Worm (Caenorhabditis elegans): Measurements from ENCODE around the gene ttr-48.

Gene ttr-48

ce11 chrX:3819697-3820096 lies 22.6 kb downstream of the ttr-48 start:
- no peak for TF ChIP-seq lim-6 (tag; optimal IDR thresholded peaks at IDR 0.05)
- TF ChIP-seq dmd-4 (tag; optimal IDR thresholded peaks at IDR 0.05; ENCODE audit: borderline replicate concordance) = no peak
- TF ChIP-seq madf-2 (tag; optimal IDR thresholded peaks at IDR 0.05) = no peak
- no peak for TF ChIP-seq pha-4 (tag; optimal IDR thresholded peaks at IDR 0.05)
- no peak for TF ChIP-seq hlh-6 (tag; optimal IDR thresholded peaks at IDR 0.05)
- TF ChIP-seq tbx-7 (tag; optimal IDR thresholded peaks at IDR 0.05) = no peak
- no peak for TF ChIP-seq ceh-2 (tag; optimal IDR thresholded peaks at IDR 0.05)
- no peak for TF ChIP-seq unc-3 (GFP tag; conservative IDR thresholded peaks at IDR 0.05)
- no peak for TF ChIP-seq unc-3 (tag; optimal IDR thresholded peaks at IDR 0.05)
- TF ChIP-seq eyg-1 (tag; optimal IDR thresholded peaks at IDR 0.05) = no peak
- TF ChIP-seq hlh-15 (tag; optimal IDR thresholded peaks at IDR 0.05) = no peak
- no peak for TF ChIP-seq ceh-22 (tag; optimal IDR thresholded peaks at IDR 0.05)
- TF ChIP-seq tbx-2 (tag; optimal IDR thresholded peaks at IDR 0.05) = no peak

ce11 chrX:3818856-3819524 lies 23.3 kb downstream of the ttr-48 start:
- TF ChIP-seq ceh-9 (tag; optimal IDR thresholded peaks at IDR 0.05) = no peak

ce11 chrX:3814827-3815226 lies 27.4 kb downstream of the ttr-48 start:
- no peak for TF ChIP-seq sox-2 (GFP tag; IDR thresholded peaks at IDR 0.05)
- no peak for TF ChIP-seq pha-4 (tag; optimal IDR thresholded peaks at IDR 0.05)
- TF ChIP-seq madf-2 (tag; optimal IDR thresholded peaks at IDR 0.05) = no peak
- TF ChIP-seq F13H6.1 (tag; optimal IDR thresholded peaks at IDR 0.05) = no peak
- no peak for TF ChIP-seq pqm-1 (tag; optimal IDR thresholded peaks at IDR 0.05)
- TF ChIP-seq gmeb-2 (tag; optimal IDR thresholded peaks at IDR 0.05) = no peak
- no peak for TF ChIP-seq odd-2 (tag; optimal IDR thresholded peaks at IDR 0.05)
- TF ChIP-seq npax-4 (tag; optimal IDR thresholded peaks at IDR 0.05) = no peak
- TF ChIP-seq ceh-45 (GFP tag; IDR thresholded peaks at IDR 0.05) = no peak
- TF ChIP-seq ceh-48 (tag; optimal IDR thresholded peaks at IDR 0.05) = no peak
- no peak for TF ChIP-seq hlh-13 (GFP tag; optimal IDR thresholded peaks at IDR 0.05)
- TF ChIP-seq eyg-1 (tag; optimal IDR thresholded peaks at IDR 0.05) = no peak

- TF ChIP-seq ceh-30 (tag; optimal IDR thresholded peaks at IDR 0.05) = no peak
- no peak for TF ChIP-seq zip-5 (tag; optimal IDR thresholded peaks at IDR 0.05)
- no peak for TF ChIP-seq lin-11 (tag; optimal IDR thresholded peaks at IDR 0.05)
- TF ChIP-seq lim-6 (tag; optimal IDR thresholded peaks at IDR 0.05) = no peak
Measured at ce11 chrX:3807166-3807565, 35.1 kb downstream of the ttr-48 start, which contains the start of gene F35A5.1. F35A5.1 (plus strand) TSS chrX:3807466.

ce11 chrX:3804837-3805236 lies 37.4 kb downstream of the ttr-48 start, which contains the start of gene F35A5.2:
F35A5.2 (plus strand) TSS chrX:3805137.
- TF ChIP-seq T23F11.4 (GFP tag; optimal IDR thresholded peaks at IDR 0.05) = no peak
- TF ChIP-seq C08G9.2 (tag; optimal IDR thresholded peaks at IDR 0.05) = no peak
- no peak for TF ChIP-seq pha-2 (tag; optimal IDR thresholded peaks at IDR 0.05)
- no peak for TF ChIP-seq eyg-1 (tag; optimal IDR thresholded peaks at IDR 0.05)
- TF ChIP-seq pha-4 (tag; optimal IDR thresholded peaks at IDR 0.05) = no peak
- TF ChIP-seq ceh-9 (tag; optimal IDR thresholded peaks at IDR 0.05) = no peak
- no peak for TF ChIP-seq fax-1 (tag; optimal IDR thresholded peaks at IDR 0.05)
- no peak for TF ChIP-seq fkh-10 (GFP tag; optimal IDR thresholded peaks at IDR 0.05)
- TF ChIP-seq rnt-1 (tag; optimal IDR thresholded peaks at IDR 0.05) = no peak
- no peak for TF ChIP-seq unc-86 (tag; optimal IDR thresholded peaks at IDR 0.05)
- no peak for TF ChIP-seq tbx-2 (tag; optimal IDR thresholded peaks at IDR 0.05)
- TF ChIP-seq gmeb-2 (tag; optimal IDR thresholded peaks at IDR 0.05) = no peak
- no peak for TF ChIP-seq pag-3 (tag; optimal IDR thresholded peaks at IDR 0.05; ENCODE audit: borderline replicate concordance)
- no peak for TF ChIP-seq hlh-6 (tag; optimal IDR thresholded peaks at IDR 0.05)
- no peak for TF ChIP-seq lin-11 (tag; optimal IDR thresholded peaks at IDR 0.05)
- TF ChIP-seq K09A11.1 (tag; optimal IDR thresholded peaks at IDR 0.05; ENCODE audit: insufficient read depth) = no peak
- TF ChIP-seq ceh-48 (tag; optimal IDR thresholded peaks at IDR 0.05) = no peak

Measured in whole organism, late embryonic.